Fruit fly (Drosophila melanogaster) whole organism, embryonic: ENCODE measurements around the gene CG33286.

Experiments
- Abd-B ChIP-seq: fragments of 200-800 bp; sonication (Bioruptor generic); optimal IDR thresholded peaks from 2 replicates; lab custom pipeline; 2018; ENCODE audit warnings: missing biosample characterization, mild to moderate bottlenecking, missing genetic modification characterization, moderate library complexity
- Bdp1 ChIP-seq: fragments of 200-800 bp; sonication (Bioruptor generic); optimal IDR thresholded peaks from 3 replicates; lab custom pipeline; 2016; ENCODE audit warnings: missing biosample characterization, missing genetic modification characterization
- CG10431 ChIP-seq: fragments of 200-800 bp; sonication (Bioruptor generic); optimal IDR thresholded peaks from 3 replicates; lab custom pipeline; 2018; ENCODE audit warnings: missing biosample characterization, mild to moderate bottlenecking, missing genetic modification characterization
- CG10979 ChIP-seq: fragments of 200-800 bp; sonication (Bioruptor generic); optimal IDR thresholded peaks from 2 replicates; lab custom pipeline; 2018; ENCODE audit warnings: missing biosample characterization, mild to moderate bottlenecking, missing genetic modification characterization, moderate library complexity
- CG11560 ChIP-seq: fragments of 200-800 bp; sonication (Bioruptor generic); IDR thresholded peaks from 3 replicates; pipeline ENCODE4 v1.3.6; 2022; ENCODE audit warnings: missing biosample characterization, missing genetic modification characterization
- CG12744 ChIP-seq: fragments of 200-800 bp; sonication (Bioruptor generic); optimal IDR thresholded peaks from 2 replicates; lab custom pipeline; 2016; ENCODE audit warnings: missing biosample characterization, missing genetic modification characterization
- CG1529 ChIP-seq: fragments of 200-800 bp; sonication (Bioruptor generic); optimal IDR thresholded peaks from 3 replicates; lab custom pipeline; 2018; ENCODE audit warnings: missing biosample characterization, missing genetic modification characterization
- CG15479 ChIP-seq: fragments of 200-800 bp; sonication (Bioruptor generic); optimal IDR thresholded peaks from 3 replicates; lab custom pipeline; 2019; ENCODE audit warnings: missing biosample characterization, mild to moderate bottlenecking, missing genetic modification characterization, moderate library complexity
- CG16779 ChIP-seq: fragments of 200-800 bp; sonication (Bioruptor generic); IDR thresholded peaks from 2 replicates; pipeline ENCODE4 v1.3.6; 2022; ENCODE audit warnings: missing biosample characterization, missing genetic modification characterization
- CG18262 ChIP-seq: fragments of 200-800 bp; optimal IDR thresholded peaks from 3 replicates; lab custom pipeline; 2019; ENCODE audit warnings: missing biosample characterization, mild to moderate bottlenecking, missing genetic modification characterization, moderate library complexity
- CG1832 ChIP-seq: fragments of 200-800 bp; sonication (Bioruptor generic); optimal IDR thresholded peaks from 2 replicates; lab custom pipeline; 2017; ENCODE audit warnings: missing biosample characterization, mild to moderate bottlenecking, missing genetic modification characterization, inconsistent platforms
- CG2678 ChIP-seq: fragments of 200-800 bp; sonication (Bioruptor generic); optimal IDR thresholded peaks from 3 replicates; lab custom pipeline; 2019; ENCODE audit warnings: missing biosample characterization, mild to moderate bottlenecking, missing genetic modification characterization, moderate library complexity
- CG2712 ChIP-seq: fragments of 200-800 bp; optimal IDR thresholded peaks from 3 replicates; lab custom pipeline; 2019; ENCODE audit warnings: missing biosample characterization, mild to moderate bottlenecking, missing genetic modification characterization, moderate library complexity
- CG2875 ChIP-seq: fragments of 200-800 bp; sonication (Bioruptor generic); optimal IDR thresholded peaks from 2 replicates; lab custom pipeline; 2017; ENCODE audit warnings: missing biosample characterization, mild to moderate bottlenecking, missing genetic modification characterization, missing genetic modification reagents
- CG3281 ChIP-seq: fragments of 200-800 bp; sonication (Bioruptor generic); optimal IDR thresholded peaks from 3 replicates; lab custom pipeline; 2017; ENCODE audit warnings: missing biosample characterization, mild to moderate bottlenecking, missing genetic modification characterization
- CG4707 ChIP-seq: fragments of 200-800 bp; sonication (Bioruptor generic); optimal IDR thresholded peaks from 2 replicates; lab custom pipeline; 2018; ENCODE audit warnings: missing biosample characterization, mild to moderate bottlenecking, missing genetic modification characterization, moderate library complexity
- CG5245 ChIP-seq: fragments of 200-800 bp; sonication (Bioruptor generic); optimal IDR thresholded peaks from 3 replicates; lab custom pipeline; 2016; ENCODE audit warnings: missing biosample characterization, missing genetic modification characterization
- CG8281 ChIP-seq: fragments of 200-800 bp; sonication (Bioruptor generic); optimal IDR thresholded peaks from 2 replicates; lab custom pipeline; 2018; ENCODE audit warnings: missing biosample characterization, mild to moderate bottlenecking, missing genetic modification characterization, moderate library complexity
- CG8388 ChIP-seq: fragments of 200-800 bp; sonication (Bioruptor generic); optimal IDR thresholded peaks from 2 replicates; lab custom pipeline; 2019; ENCODE audit warnings: missing biosample characterization, mild to moderate bottlenecking, missing genetic modification characterization, moderate library complexity
- CG9437 ChIP-seq: fragments of 200-800 bp; sonication (Bioruptor generic); optimal IDR thresholded peaks from 2 replicates; lab custom pipeline; 2018; ENCODE audit warnings: missing biosample characterization, mild to moderate bottlenecking, missing genetic modification characterization
- Fer2 ChIP-seq: fragments of 200-800 bp; sonication (Bioruptor generic); optimal IDR thresholded peaks from 2 replicates; lab custom pipeline; 2018; ENCODE audit warnings: missing biosample characterization, mild to moderate bottlenecking, missing genetic modification characterization, moderate library complexity
- GATAe ChIP-seq: fragments of 200-800 bp; sonication (Bioruptor generic); conservative IDR thresholded peaks from 2 replicates; pipeline ENCODE4 v1.3.6; 2022; ENCODE audit warnings: missing biosample characterization, missing genetic modification characterization
- HmgD ChIP-seq: fragments of 200-800 bp; sonication (Bioruptor generic); optimal IDR thresholded peaks from 3 replicates; lab custom pipeline; 2016; ENCODE audit warnings: missing biosample characterization, missing genetic modification characterization
- Hr51 ChIP-seq, 2 experiments: fragments of 200-800 bp; sonication (Bioruptor generic); optimal IDR thresholded peaks; 2 replicates in 1 of 2; 3 replicates in 1 of 2; lab custom pipeline; 2016 to 2018; ENCODE audit warnings: missing biosample characterization in 2 of 2, missing genetic modification characterization in 2 of 2, mild to moderate bottlenecking in 1 of 2, moderate library complexity in 1 of 2
- Jarid2 ChIP-seq: fragments of 200-800 bp; sonication (Bioruptor generic); optimal IDR thresholded peaks from 3 replicates; lab custom pipeline; 2017; ENCODE audit warnings: mild to moderate bottlenecking, missing biosample characterization, missing genetic modification reagents, missing genetic modification characterization
- MTF-1 ChIP-seq: fragments of 200-800 bp; sonication (Bioruptor generic); optimal IDR thresholded peaks from 2 replicates; lab custom pipeline; 2018; ENCODE audit warnings: missing biosample characterization, mild to moderate bottlenecking, missing genetic modification characterization, borderline replicate concordance
- Nf-YC ChIP-seq: fragments of 200-800 bp; optimal IDR thresholded peaks from 3 replicates; lab custom pipeline; 2019; ENCODE audit warnings: missing biosample characterization, mild to moderate bottlenecking, missing genetic modification characterization, moderate library complexity
- Oli ChIP-seq: fragments of 200-800 bp; sonication (Bioruptor generic); optimal IDR thresholded peaks from 2 replicates; lab custom pipeline; 2018; ENCODE audit warnings: missing biosample characterization, mild to moderate bottlenecking, missing genetic modification characterization, moderate library complexity
- Pdp1 ChIP-seq, 2 experiments: fragments of 200-800 bp; sonication (Bioruptor generic); optimal IDR thresholded peaks; 3 replicates each; lab custom pipeline; 2016; ENCODE audit warnings: missing biosample characterization in 2 of 2, missing genetic modification characterization in 2 of 2, mild to moderate bottlenecking in 1 of 2, moderate library complexity in 1 of 2
- Six4 ChIP-seq: fragments of 200-800 bp; sonication (Bioruptor generic); optimal IDR thresholded peaks from 2 replicates; lab custom pipeline; 2016; ENCODE audit warnings: missing biosample characterization, missing genetic modification characterization
- Sry-δ ChIP-seq: fragments of 200-800 bp; sonication (Bioruptor generic); optimal IDR thresholded peaks from 2 replicates; lab custom pipeline; 2016; ENCODE audit warnings: missing biosample characterization, missing genetic modification characterization
- Taf1 ChIP-seq: fragments of 200-800 bp; sonication (Bioruptor generic); IDR thresholded peaks from 2 replicates; pipeline ENCODE4 v1.3.6; 2022; ENCODE audit warnings: missing biosample characterization, missing genetic modification characterization
- az2 ChIP-seq: fragments of 200-800 bp; sonication (Bioruptor generic); optimal IDR thresholded peaks from 3 replicates; lab custom pipeline; 2016; ENCODE audit warnings: missing biosample characterization, missing genetic modification characterization
- bsh ChIP-seq, 2 experiments: fragments of 200-800 bp; sonication (Bioruptor generic); optimal IDR thresholded peaks; 2 replicates each; lab custom pipeline; 2017 to 2018; ENCODE audit warnings: mild to moderate bottlenecking in 2 of 2, missing biosample characterization in 2 of 2, missing genetic modification characterization in 2 of 2, moderate library complexity in 1 of 2
- cas ChIP-seq: fragments of 200-800 bp; sonication (Bioruptor generic); IDR thresholded peaks from 2 replicates; pipeline ENCODE4 v1.3.6; 2022; ENCODE audit warnings: missing biosample characterization, missing genetic modification characterization
- da ChIP-seq: fragments of 200-800 bp; sonication (Bioruptor generic); optimal IDR thresholded peaks from 2 replicates; lab custom pipeline; 2016; ENCODE audit warnings: missing biosample characterization, missing genetic modification characterization
- dmrt99B ChIP-seq: fragments of 200-800 bp; sonication (Bioruptor generic); optimal IDR thresholded peaks from 2 replicates; lab custom pipeline; 2018; ENCODE audit warnings: missing biosample characterization, mild to moderate bottlenecking, missing genetic modification characterization, moderate library complexity
- fd3F ChIP-seq: fragments of 200-800 bp; sonication (Bioruptor generic); optimal IDR thresholded peaks from 2 replicates; lab custom pipeline; 2018; ENCODE audit warnings: missing biosample characterization, mild to moderate bottlenecking, missing genetic modification characterization, moderate library complexity
- kni ChIP-seq: fragments of 200-800 bp; sonication (Bioruptor generic); optimal IDR thresholded peaks from 3 replicates; lab custom pipeline; 2017; ENCODE audit warnings: mild to moderate bottlenecking, missing biosample characterization, missing genetic modification reagents, missing genetic modification characterization
- lbe ChIP-seq: fragments of 200-800 bp; sonication (Bioruptor generic); optimal IDR thresholded peaks from 2 replicates; lab custom pipeline; 2016; ENCODE audit warnings: missing biosample characterization, mild to moderate bottlenecking, missing genetic modification characterization
- luna ChIP-seq: fragments of 200-800 bp; sonication (Bioruptor generic); optimal IDR thresholded peaks from 2 replicates; lab custom pipeline; 2016; ENCODE audit warnings: missing biosample characterization, missing genetic modification characterization
- nmo ChIP-seq: fragments of 200-800 bp; sonication (Bioruptor generic); optimal IDR thresholded peaks from 2 replicates; lab custom pipeline; 2018; ENCODE audit warnings: missing biosample characterization, mild to moderate bottlenecking, missing genetic modification characterization, moderate library complexity
- nom ChIP-seq: fragments of 200-800 bp; sonication (Bioruptor generic); optimal IDR thresholded peaks from 2 replicates; lab custom pipeline; 2017; ENCODE audit warnings: missing biosample characterization, missing genetic modification characterization, mild to moderate bottlenecking, moderate library complexity, missing genetic modification reagents
- onecut ChIP-seq: fragments of 200-800 bp; sonication (Bioruptor generic); IDR thresholded peaks from 2 replicates; pipeline ENCODE4 v1.3.6; 2022; ENCODE audit warnings: missing biosample characterization, missing genetic modification characterization
- tll ChIP-seq, 2 experiments: fragments of 200-800 bp in 1 of 2; fragments of >200 bp in 1 of 2; sonication (Bioruptor generic) in 1 of 2; optimal IDR thresholded peaks; 2 replicates each; lab custom pipeline; 2017 to 2019; ENCODE audit warnings: missing biosample characterization in 2 of 2, missing genetic modification characterization in 2 of 2, mild to moderate bottlenecking in 1 of 2, moderate library complexity in 1 of 2
- trem ChIP-seq: fragments of 200-800 bp; optimal IDR thresholded peaks from 3 replicates; lab custom pipeline; 2019; ENCODE audit warnings: missing biosample characterization, mild to moderate bottlenecking, missing genetic modification characterization, moderate library complexity
- vvl ChIP-seq: fragments of 200-800 bp; sonication (Bioruptor generic); IDR thresholded peaks from 2 replicates; pipeline ENCODE4 v1.3.6; 2022; ENCODE audit warnings: missing biosample characterization, missing genetic modification characterization
- zen ChIP-seq: fragments of 200-800 bp; sonication (Bioruptor generic); optimal IDR thresholded peaks from 3 replicates; lab custom pipeline; 2018; ENCODE audit warnings: missing biosample characterization, mild to moderate bottlenecking, missing genetic modification characterization, moderate library complexity

The CG33286 gene

dm6 chr3L:20950520-20951135 lies 23.9 kb downstream of the CG33286 start (continued):
- no peak for TF ChIP-seq fd3F (GFP tag; lab: Kevin White, UChicago)
- no peak for TF ChIP-seq tll (GFP tag; optimal IDR thresholded peaks at IDR 0.05; lab: Kevin White, UChicago)
- no peak for TF ChIP-seq da (GFP tag; lab: Kevin White, UChicago)
- peak; percentile 19 for TF ChIP-seq lbe (GFP tag; lab: Kevin White, UChicago)
- no peak for TF ChIP-seq CG15479 (GFP tag; lab: Kevin White, UChicago)
- peak; percentile 2 for TF ChIP-seq Six4 (GFP tag; lab: Kevin White, UChicago)
- peak; percentile 45 to 94 for TF ChIP-seq bsh (GFP tag; optimal IDR thresholded peaks at IDR 0.05; lab: Kevin White, UChicago)
- peak; percentile 53 for TF ChIP-seq CG2712 (tag; lab: Kevin White, UChicago)
- TF ChIP-seq Nf-YC, result no peak
- no peak for TF ChIP-seq az2 (GFP tag; lab: Kevin White, UChicago)
- TF ChIP-seq nmo (GFP tag; lab: Kevin White, UChicago), result peak; percentile 51
- TF ChIP-seq dmrt99B (tag; lab: Kevin White, UChicago), result peak; percentile 27
- TF ChIP-seq HmgD (GFP tag; lab: Kevin White, UChicago), result no peak
- no peak for TF ChIP-seq CG5245
- peak; percentile 54 for TF ChIP-seq CG10979 (tag; lab: Kevin White, UChicago)
- TF ChIP-seq CG18262 (tag; lab: Kevin White, UChicago), result peak; percentile 50
- no peak for TF ChIP-seq CG1832
- peak; percentile 28 for TF ChIP-seq Oli
- peak; percentile 65 for TF ChIP-seq nom (GFP tag; lab: Kevin White, UChicago)
- peak; percentile 13 for TF ChIP-seq CG8388
- TF ChIP-seq, all 482 proteins: peak for 51

- no peak for TF ChIP-seq Taf1 (GFP tag; lab: Robert Waterston, UW)
- no peak for TF ChIP-seq Sry-δ (GFP tag; lab: Kevin White, UChicago)
- TF ChIP-seq onecut (GFP tag; lab: Robert Waterston, UW), result peak; percentile 22; the same call in 1 of the 2 replicates
- peak; percentile 64; the same call in 1 of the 2 replicates for TF ChIP-seq vvl (GFP tag; lab: Robert Waterston, UW)
- TF ChIP-seq CG2875 (GFP tag; lab: Kevin White, UChicago), result peak; percentile 58
- no peak for TF ChIP-seq CG16779
- TF ChIP-seq cas (GFP tag; lab: Robert Waterston, UW), result no peak
- peak in 1 of 2 experiments; percentile 68 for TF ChIP-seq Hr51 (GFP tag; optimal IDR thresholded peaks at IDR 0.05; lab: Kevin White, UChicago)
- no peak for TF ChIP-seq CG3281 (GFP tag; lab: Kevin White, UChicago)
- peak; percentile 61 for TF ChIP-seq CG1529 (GFP tag; lab: Kevin White, UChicago)
- no peak for TF ChIP-seq Bdp1
- TF ChIP-seq GATAe (GFP tag; lab: Robert Waterston, UW), result no peak
- peak; percentile 48 for TF ChIP-seq CG10431 (GFP tag; lab: Kevin White, UChicago)
- no peak for TF ChIP-seq Fer2 (tag; lab: Kevin White, UChicago)
- TF ChIP-seq MTF-1, result peak; percentile 5
- TF ChIP-seq CG11560, result no peak
- peak; percentile 0 for TF ChIP-seq CG4707
- peak; percentile 79 for TF ChIP-seq CG2678
- TF ChIP-seq Jarid2 (GFP tag; lab: Kevin White, UChicago), result no peak
- TF ChIP-seq CG8281 (tag; lab: Kevin White, UChicago), result peak; percentile 5
- peak; percentile 21 for TF ChIP-seq zen
- TF ChIP-seq trem, result peak; percentile 73
- no peak for TF ChIP-seq luna (GFP tag; lab: Kevin White, UChicago)
- TF ChIP-seq kni (GFP tag; lab: Kevin White, UChicago), result no peak
- peak in 1 of 2 experiments; percentile 15 for TF ChIP-seq Pdp1 (GFP tag; optimal IDR thresholded peaks at IDR 0.05; lab: Kevin White, UChicago)
- peak; percentile 51 for TF ChIP-seq Abd-B
- TF ChIP-seq CG9437 (GFP tag; lab: Kevin White, UChicago), result peak; percentile 57
- TF ChIP-seq CG12744 (GFP tag; lab: Kevin White, UChicago), result no peak
Measured at dm6 chr3L:20950136-20950499, 24.4 kb downstream of the CG33286 start.
